Fruit fly (Drosophila melanogaster): ENCODE measurements around the gene CG13994.

The CG13994 gene

dm6 chr2L:6077632-6078031 lies 14.8 kb downstream of the CG13994 start:
- TF ChIP-seq CG32772 (GFP tag; IDR thresholded peaks at IDR 0.05) (no peak), PHDP (tag; optimal IDR thresholded peaks at IDR 0.05) (no peak), odd (GFP tag; optimal IDR thresholded peaks at IDR 0.05) (no peak), BtbVII (GFP tag; optimal IDR thresholded peaks at IDR 0.05) (no peak), chinmo (GFP tag; IDR thresholded peaks at IDR 0.05; ENCODE audit: partially characterized antibody) (no peak), ato (GFP tag; IDR thresholded peaks at IDR 0.05; ENCODE audit: partially characterized antibody) (no peak), CG2199 (GFP tag; IDR thresholded peaks at IDR 0.05) (no peak), CG31441 (GFP tag; IDR thresholded peaks at IDR 0.05) (no peak), pho (GFP tag; optimal IDR thresholded peaks at IDR 0.05) (no peak)

dm6 chr2L:6078757-6079351 lies 16.1 kb downstream of the CG13994 start:
- TF ChIP-seq CG2199 (GFP tag; IDR thresholded peaks at IDR 0.05) (peak; percentile 88), Blimp-1 (GFP tag; optimal IDR thresholded peaks at IDR 0.05) (peak; percentile 79), CG10209 (GFP tag; optimal IDR thresholded peaks at IDR 0.05) (no peak), Max (GFP tag; optimal IDR thresholded peaks at IDR 0.05) (peak; percentile 84), Pdp1 (GFP tag; optimal IDR thresholded peaks at IDR 0.05) (peak in 1 of 2 experiments; percentile 47), gcm2 (GFP tag; optimal IDR thresholded peaks at IDR 0.05) (peak; percentile 25), CG17385 (GFP tag; optimal IDR thresholded peaks at IDR 0.05) (peak; percentile 79), br (optimal IDR thresholded peaks at IDR 0.05) (no peak), ac (GFP tag; optimal IDR thresholded peaks at IDR 0.05) (peak; percentile 34), gce (GFP tag; IDR thresholded peaks at IDR 0.05) (no peak), Nf-YB (GFP tag; optimal IDR thresholded peaks at IDR 0.05) (peak; percentile 31), pho (GFP tag; optimal IDR thresholded peaks at IDR 0.05) (no peak), Hr78 (GFP tag; optimal IDR thresholded peaks at IDR 0.05) (peak in 1 of 2 experiments; percentile 34), CkIIα-i1 (GFP tag; IDR thresholded peaks at IDR 0.05) (no peak), otp (GFP tag; IDR thresholded peaks at IDR 0.05) (0 out of 3 replicates have a peak, but pooled peaks have one; percentile 36), CG15696 (tag; optimal IDR thresholded peaks at IDR 0.05) (peak; percentile 14), Xrp1 (GFP tag; IDR thresholded peaks at IDR 0.05) (0 out of 2 replicates have a peak, but pooled peaks have one; percentile 11), esg (GFP tag; conservative IDR thresholded peaks at IDR 0.05) (no peak), bsh (GFP tag; optimal IDR thresholded peaks at IDR 0.05) (no peak), CG11723 (GFP tag; optimal IDR thresholded peaks at IDR 0.05) (peak; percentile 20), Bgb (GFP tag; IDR thresholded peaks at IDR 0.05; ENCODE audit: partially characterized antibody) (peak; percentile 18; the same call in 1 of the 2 replicates), mld (GFP tag; IDR thresholded peaks at IDR 0.05; ENCODE audit: partially characterized antibody) (0 out of 3 replicates have a peak, but pooled peaks have one; percentile 37), HLH54F (GFP tag; optimal IDR thresholded peaks at IDR 0.05) (no peak), sna (GFP tag; IDR thresholded peaks at IDR 0.05; ENCODE audit: partially characterized antibody) (0 out of 2 replicates have a peak, but pooled peaks have one; percentile 23), Opbp (GFP tag; IDR thresholded peaks at IDR 0.05; ENCODE audit: partially characterized antibody) (peak; percentile 64; the same call in 1 of the 3 replicates), CG10979 (tag; optimal IDR thresholded peaks at IDR 0.05) (peak; percentile 31), ranshi (GFP tag; IDR thresholded peaks at IDR 0.05) (no peak), gcm (GFP tag; optimal IDR thresholded peaks at IDR 0.05) (peak; percentile 94), sens (GFP tag) (peak; percentile 78), CG16813 (GFP tag; IDR thresholded peaks at IDR 0.05; ENCODE audit: partially characterized antibody) (0 out of 3 replicates have a peak, but pooled peaks have one; percentile 28), CG8765 (GFP tag; IDR thresholded peaks at IDR 0.05) (peak; percentile 39; the same call in 1 of the 2 replicates), CG4730 (GFP tag; IDR thresholded peaks at IDR 0.05) (no peak), CG16815 (GFP tag; optimal IDR thresholded peaks at IDR 0.05) (no peak), nom (GFP tag; optimal IDR thresholded peaks at IDR 0.05) (peak; percentile 5), bcd (GFP tag; optimal IDR thresholded peaks at IDR 0.05) (no peak), prd (optimal IDR thresholded peaks at IDR 0.05) (no peak), prd (GFP tag; IDR thresholded peaks at IDR 0.05) (peak; percentile 18; the same call in 1 of the 3 replicates), Hey (tag; optimal IDR thresholded peaks at IDR 0.05) (peak; percentile 67), Trl (optimal IDR thresholded peaks at IDR 0.05) (peak; percentile 10 to 83), Trl (GFP tag; optimal IDR thresholded peaks at IDR 0.05) (no peak)

All from whole organism, embryonic.